Fruit fly (Drosophila melanogaster) whole organism: ENCODE data around the gene CG8814.

Experiments used
- CG8478 ChIP-seq: fragments of >200 bp; optimal IDR thresholded peaks from 2 replicates; lab custom pipeline; 2018; ENCODE audit warnings: inconsistent platforms
- Dll ChIP-seq: fragments of >200 bp; optimal IDR thresholded peaks from 2 replicates; lab custom pipeline; 2017
- EcR ChIP-seq, 2 experiments: fragments of >200 bp; optimal IDR thresholded peaks; 2 replicates each; lab custom pipeline; 2017; ENCODE audit warnings: missing biosample characterization in 2 of 2, missing genetic modification characterization in 2 of 2, missing genetic modification reagents in 2 of 2
- pan ChIP-seq: fragments of >200 bp; optimal IDR thresholded peaks from 2 replicates; lab custom pipeline; 2017
- psq ChIP-seq: fragments of >200 bp; optimal IDR thresholded peaks from 2 replicates; lab custom pipeline; 2017
- usp ChIP-seq: fragments of >200 bp; optimal IDR thresholded peaks from 2 replicates; lab custom pipeline; 2017; ENCODE audit warnings: missing biosample characterization, missing genetic modification characterization, mixed read lengths

Gene CG8814

DNA sequence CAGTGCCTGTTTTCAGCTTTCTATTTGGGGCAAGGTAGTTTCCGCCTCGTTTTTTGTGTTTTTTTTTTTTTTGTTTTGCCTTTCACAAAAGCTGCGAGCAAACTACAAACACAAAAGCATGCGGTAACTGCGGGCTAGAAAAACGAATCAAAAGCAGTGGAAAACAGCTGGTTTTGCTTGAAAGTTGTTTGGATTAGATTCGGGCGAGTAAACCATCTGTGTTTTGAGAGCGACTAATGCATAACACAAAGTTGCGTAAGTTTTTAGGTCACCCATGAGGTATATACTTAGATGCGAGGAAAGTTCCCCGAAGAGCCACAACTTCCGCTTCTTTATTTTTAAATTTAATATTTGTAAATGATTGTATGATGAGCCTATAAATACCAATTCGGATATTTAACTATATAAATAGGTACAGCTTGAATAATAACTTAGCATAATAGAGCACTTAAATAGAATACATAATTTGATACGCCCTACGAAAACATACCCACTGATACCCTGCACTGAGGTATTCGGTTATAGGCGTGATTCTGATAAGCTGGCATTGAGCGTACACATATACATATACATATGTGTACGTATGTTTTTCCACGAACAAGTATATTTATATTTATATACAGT lies 2.3 kb upstream of the CG8814 start:
- TF ChIP-seq usp (GFP tag; lab: Kevin White, UChicago) (no peak), pan (lab: Kevin White, UChicago) (no peak), psq (lab: Kevin White, UChicago) (no peak), Dll (lab: Kevin White, UChicago) (no peak), EcR (GFP tag; optimal IDR thresholded peaks at IDR 0.05; lab: Kevin White, UChicago) (no peak), CG8478 (lab: Kevin White, UChicago) (no peak)

DNA sequence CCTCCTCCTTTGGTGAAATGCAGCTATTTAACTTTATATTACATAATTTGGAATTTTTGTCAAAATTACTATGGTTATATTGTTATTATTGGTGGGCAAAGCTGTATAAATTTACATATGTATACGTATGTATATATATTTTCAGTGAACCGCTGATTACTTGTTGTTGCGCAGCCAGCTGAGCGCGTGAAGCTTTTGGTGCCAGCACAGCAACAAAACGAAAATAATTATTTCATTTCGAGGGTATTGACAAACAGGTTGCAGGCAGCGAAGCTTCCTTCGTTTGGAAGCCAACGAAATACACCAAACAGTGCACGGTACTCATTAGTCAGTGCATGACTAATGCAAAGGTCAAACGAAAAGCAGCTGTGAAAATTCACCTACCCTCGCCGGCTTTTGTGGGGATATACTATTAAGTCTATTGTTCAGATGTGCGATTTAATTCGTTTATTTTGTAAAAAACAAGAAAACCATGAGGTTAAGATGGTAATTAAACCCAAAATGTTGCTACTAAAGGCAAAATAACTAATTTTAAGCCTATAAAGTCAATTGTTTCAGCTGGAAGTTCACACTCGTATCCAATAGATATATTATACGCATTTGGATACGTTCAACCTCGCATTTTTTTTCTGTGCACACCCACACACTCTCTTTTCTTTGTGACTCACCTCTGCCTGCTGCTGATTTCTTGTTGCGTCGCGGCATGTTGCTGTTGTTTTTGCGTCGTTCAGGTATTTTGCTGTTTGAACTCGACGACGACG lies 1.5 kb upstream of the CG8814 start:
- TF ChIP-seq EcR (GFP tag; optimal IDR thresholded peaks at IDR 0.05; lab: Kevin White, UChicago) (no peak), psq (lab: Kevin White, UChicago) (no peak), Dll (lab: Kevin White, UChicago) (no peak)

- no peak for TF ChIP-seq EcR (GFP tag; optimal IDR thresholded peaks at IDR 0.05; lab: Kevin White, UChicago)
- TF ChIP-seq usp (GFP tag; lab: Kevin White, UChicago) = no peak
- TF ChIP-seq psq (lab: Kevin White, UChicago) = no peak
- TF ChIP-seq CG8478 (lab: Kevin White, UChicago) = no peak
- TF ChIP-seq Dll (lab: Kevin White, UChicago) = no peak
- TF ChIP-seq pan (lab: Kevin White, UChicago) = no peak
Measured at dm6 chr2L:2873729-2874127, 962 bp upstream of the CG8814 start.

- TF ChIP-seq CG8478 (lab: Kevin White, UChicago) = no peak
- TF ChIP-seq Dll (lab: Kevin White, UChicago) = no peak
- no peak for TF ChIP-seq EcR (GFP tag; optimal IDR thresholded peaks at IDR 0.05; lab: Kevin White, UChicago)
- TF ChIP-seq pan (lab: Kevin White, UChicago) = no peak
- TF ChIP-seq usp (GFP tag; lab: Kevin White, UChicago) = no peak
- TF ChIP-seq psq (lab: Kevin White, UChicago) = no peak
Measured at dm6 chr2L:2874185-2874541, 527 bp upstream of the CG8814 start, which contains the start of gene Ifrd1. Gene Ifrd1 (minus strand): TSS chr2L:2874489.

DNA sequence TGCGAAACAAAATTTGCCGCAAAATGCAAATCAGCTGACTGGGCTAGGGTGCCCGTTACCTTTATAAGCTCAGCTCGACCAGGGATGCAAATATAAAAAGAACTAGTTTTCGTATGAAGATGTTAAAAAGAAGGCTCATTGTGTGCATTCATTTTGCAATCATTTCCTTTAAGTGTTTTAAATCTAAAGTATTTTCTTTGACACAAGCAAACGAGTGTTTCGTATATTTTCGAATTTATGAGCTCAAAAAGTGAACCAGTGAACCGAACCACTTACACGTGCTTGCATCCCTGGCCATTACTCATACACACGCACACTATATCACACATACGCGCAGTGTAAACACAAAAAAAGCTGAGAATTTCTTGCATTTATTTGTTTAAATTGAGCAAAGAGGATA lies 3.5 kb downstream of the CG8814 start, which contains the start of the genes Prx6a and Sbat:
Gene Prx6a, minus strand, starts transcription at position 45 of the 400 bp plus-strand sequence.
Gene Sbat, plus strand, starts transcription at position 157 of the 400 bp plus-strand sequence.
- TF ChIP-seq usp (GFP tag; lab: Kevin White, UChicago) (no peak), psq (lab: Kevin White, UChicago) (no peak), CG8478 (lab: Kevin White, UChicago) (no peak), pan (lab: Kevin White, UChicago) (no peak)

DNA sequence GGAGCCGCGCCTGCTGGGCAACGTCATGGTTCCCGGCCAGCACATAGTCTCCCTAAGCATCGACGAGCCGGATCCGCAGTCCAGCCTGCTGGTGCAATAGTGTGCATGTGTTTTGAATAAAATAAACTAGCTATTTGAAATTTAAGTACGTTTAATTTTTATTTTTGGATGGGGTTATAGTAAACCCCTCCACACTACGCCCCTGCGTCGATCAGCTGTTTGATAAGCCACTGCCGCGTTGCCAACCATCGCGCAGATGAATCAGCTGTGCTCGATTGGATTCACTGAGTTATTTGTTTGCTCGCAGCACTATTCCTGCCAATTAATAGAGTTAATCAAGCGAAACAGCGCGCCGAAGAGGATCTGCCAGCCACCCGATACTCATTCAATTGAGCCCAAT lies 4.2 kb downstream of the CG8814 start, which contains the start of gene RabGGTb:
Gene RabGGTb, plus strand, starts transcription at position 254 of the 400 bp plus-strand sequence.
- TF ChIP-seq usp (GFP tag; lab: Kevin White, UChicago) = no peak
- TF ChIP-seq CG8478 (lab: Kevin White, UChicago) = no peak
- no peak for TF ChIP-seq Dll (lab: Kevin White, UChicago)
- no peak for TF ChIP-seq EcR (GFP tag; optimal IDR thresholded peaks at IDR 0.05; lab: Kevin White, UChicago)
- TF ChIP-seq psq (lab: Kevin White, UChicago) = no peak
- no peak for TF ChIP-seq pan (lab: Kevin White, UChicago)

dm6 chr2L:2882968-2883702 lies 8.4 kb downstream of the CG8814 start:
- TF ChIP-seq EcR (GFP tag; optimal IDR thresholded peaks at IDR 0.05; lab: Kevin White, UChicago) (no peak), usp (GFP tag; lab: Kevin White, UChicago) (no peak), pan (lab: Kevin White, UChicago) (no peak), CG8478 (lab: Kevin White, UChicago) (no peak), psq (lab: Kevin White, UChicago) (no peak), Dll (lab: Kevin White, UChicago) (no peak)

DNA sequence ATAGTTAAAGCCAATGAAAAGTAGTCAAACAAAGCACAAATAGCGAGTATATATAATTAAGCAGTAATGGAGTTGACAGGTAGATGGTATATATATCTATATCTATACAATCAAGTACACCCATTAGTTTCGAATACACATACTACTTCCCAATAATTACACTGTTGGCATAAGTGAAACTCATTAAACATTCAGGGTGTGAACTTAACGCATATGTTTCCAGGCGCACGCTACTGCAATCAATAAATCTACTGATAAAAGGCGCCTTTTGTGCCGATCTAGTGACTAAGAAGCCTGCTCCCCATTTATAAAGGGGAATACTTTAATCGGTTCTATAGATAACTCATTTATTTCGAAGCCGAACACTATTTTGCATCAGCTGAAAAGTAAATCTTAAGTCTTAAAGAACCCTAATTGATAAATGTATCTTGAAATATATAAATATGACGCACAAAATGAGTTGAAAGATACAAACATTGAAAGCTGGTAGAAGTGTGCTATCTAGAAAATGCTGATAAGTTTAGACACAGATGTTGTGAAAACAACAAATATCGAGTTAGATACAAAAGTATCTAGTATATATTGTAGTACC lies 9.1 kb downstream of the CG8814 start:
- no peak for TF ChIP-seq Dll (lab: Kevin White, UChicago)
- TF ChIP-seq usp (GFP tag; lab: Kevin White, UChicago) = no peak
- no peak for TF ChIP-seq psq (lab: Kevin White, UChicago)
- no peak for TF ChIP-seq CG8478 (lab: Kevin White, UChicago)
- no peak for TF ChIP-seq EcR (GFP tag; optimal IDR thresholded peaks at IDR 0.05; lab: Kevin White, UChicago)
- no peak for TF ChIP-seq pan (lab: Kevin White, UChicago)

dm6 chr2L:2884683-2885502 lies 10.2 kb downstream of the CG8814 start:
- TF ChIP-seq EcR (GFP tag; optimal IDR thresholded peaks at IDR 0.05; lab: Kevin White, UChicago) = no peak
- no peak for TF ChIP-seq Dll (lab: Kevin White, UChicago)
- no peak for TF ChIP-seq usp (GFP tag; lab: Kevin White, UChicago)
- TF ChIP-seq pan (lab: Kevin White, UChicago) = no peak
- no peak for TF ChIP-seq CG8478 (lab: Kevin White, UChicago)
- no peak for TF ChIP-seq psq (lab: Kevin White, UChicago)
